Worm (Caenorhabditis elegans) whole organism, L3 larva: ENCODE data around the gene K05F1.10.

Experiments used
- R02D3.7 ChIP-seq: fragments of 150-350 bp; optimal IDR thresholded peaks from 2 replicates; lab custom pipeline; 2014; ENCODE audit warnings: missing biosample characterization, missing genetic modification characterization
- ZK546.5 ChIP-seq: sonication (generic microtip); optimal IDR thresholded peaks from 2 replicates; lab custom pipeline; 2017; ENCODE audit warnings: missing biosample characterization, missing genetic modification characterization
- aly-2 ChIP-seq: fragments of 150-350 bp; optimal IDR thresholded peaks from 2 replicates; lab custom pipeline; 2014; ENCODE audit warnings: missing biosample characterization, missing genetic modification characterization
- ama-1 ChIP-seq: fragments of 150-350 bp; optimal IDR thresholded peaks from 2 replicates; lab custom pipeline; 2018
- ceh-28 ChIP-seq: fragments of 150-350 bp; optimal IDR thresholded peaks from 2 replicates; lab custom pipeline; 2014; ENCODE audit warnings: missing biosample characterization, missing genetic modification reagents, missing genetic modification characterization
- ceh-82 ChIP-seq: fragments of 150-350 bp; optimal IDR thresholded peaks from 2 replicates; lab custom pipeline; 2014; ENCODE audit warnings: missing biosample characterization, missing genetic modification characterization
- egl-27 ChIP-seq: sonication (generic microtip); optimal IDR thresholded peaks from 4 replicates; lab custom pipeline; 2017; ENCODE audit warnings: missing biosample characterization, missing genetic modification reagents, missing genetic modification characterization
- egl-5 ChIP-seq: fragments of 150-350 bp; optimal IDR thresholded peaks from 2 replicates; lab custom pipeline; 2017; ENCODE audit warnings: missing biosample characterization, missing genetic modification reagents, missing genetic modification characterization, inconsistent platforms
- elt-1 ChIP-seq: fragments of 150-350 bp; optimal IDR thresholded peaks from 2 replicates; lab custom pipeline; 2014; ENCODE audit warnings: missing biosample characterization, missing genetic modification characterization
- elt-2 ChIP-seq: sonication (generic microtip); optimal IDR thresholded peaks from 2 replicates; lab custom pipeline; 2016; ENCODE audit warnings: missing genetic modification reagents, mild to moderate bottlenecking, missing genetic modification characterization, missing compliant biosample characterization
- elt-3 ChIP-seq, 3 experiments: fragments of 150-350 bp in 1 of 3; sonication (generic microtip) in 2 of 3; optimal IDR thresholded peaks; 2 replicates in 2 of 3; 4 replicates in 1 of 3; lab custom pipeline; 2014 to 2017; ENCODE audit warnings: missing biosample characterization in 3 of 3, missing genetic modification characterization in 3 of 3
- eor-1 ChIP-seq, 2 experiments: fragments of 150-350 bp; optimal IDR thresholded peaks; 2 replicates each; lab custom pipeline; 2014 to 2018; ENCODE audit warnings: missing biosample characterization in 2 of 2, missing genetic modification characterization in 2 of 2
- fkh-10 ChIP-seq: sonication (generic microtip); optimal IDR thresholded peaks from 2 replicates; lab custom pipeline; 2017; ENCODE audit warnings: missing biosample characterization, missing genetic modification reagents, missing genetic modification characterization
- fos-1 ChIP-seq: fragments of 150-350 bp; optimal IDR thresholded peaks from 2 replicates; lab custom pipeline; 2014; ENCODE audit warnings: missing biosample characterization, missing genetic modification characterization
- hmg-11 ChIP-seq: sonication (generic microtip); optimal IDR thresholded peaks from 2 replicates; lab custom pipeline; 2016; ENCODE audit warnings: missing genetic modification characterization, missing compliant biosample characterization
- lin-39 ChIP-seq: fragments of 150-350 bp; optimal IDR thresholded peaks from 2 replicates; lab custom pipeline; 2018; ENCODE audit warnings: missing biosample characterization, missing genetic modification reagents, missing genetic modification characterization
- lsy-12 ChIP-seq: sonication (generic microtip); optimal IDR thresholded peaks from 2 replicates; lab custom pipeline; 2016; ENCODE audit warnings: mild to moderate bottlenecking, missing genetic modification characterization, missing compliant biosample characterization
- mml-1 ChIP-seq: fragments of 150-350 bp; sonication (generic microtip); optimal IDR thresholded peaks from 3 replicates; lab custom pipeline; 2014; ENCODE audit warnings: missing biosample characterization, missing genetic modification characterization
- nfya-1 ChIP-seq: sonication (generic microtip); optimal IDR thresholded peaks from 2 replicates; lab custom pipeline; 2017; ENCODE audit warnings: missing genetic modification characterization, mild to moderate bottlenecking, missing compliant biosample characterization, antibody characterized with exemption, moderate library complexity; ENCODE audit not compliant: insufficient read depth
- nhr-11 ChIP-seq: fragments of 150-350 bp; optimal IDR thresholded peaks from 2 replicates; lab custom pipeline; 2014; ENCODE audit warnings: missing biosample characterization, missing genetic modification characterization
- nhr-23 ChIP-seq: fragments of 150-350 bp; optimal IDR thresholded peaks from 2 replicates; lab custom pipeline; 2014; ENCODE audit warnings: missing biosample characterization, missing genetic modification reagents, missing genetic modification characterization
- nhr-237 ChIP-seq: fragments of 150-350 bp; optimal IDR thresholded peaks from 2 replicates; lab custom pipeline; 2014; ENCODE audit warnings: missing biosample characterization, missing genetic modification characterization
- nhr-25 ChIP-seq: sonication (generic microtip); optimal IDR thresholded peaks from 2 replicates; lab custom pipeline; 2017; ENCODE audit warnings: missing biosample characterization, missing genetic modification characterization
- nhr-28 ChIP-seq: fragments of 150-350 bp; optimal IDR thresholded peaks from 2 replicates; lab custom pipeline; 2014; ENCODE audit warnings: missing biosample characterization, missing genetic modification characterization
- nhr-43 ChIP-seq: sonication (generic microtip); optimal IDR thresholded peaks from 2 replicates; lab custom pipeline; 2016; ENCODE audit warnings: mild to moderate bottlenecking, missing genetic modification characterization, missing compliant biosample characterization; ENCODE audit not compliant: poor library complexity, severe bottlenecking
- nhr-67 ChIP-seq: fragments of 150-350 bp; optimal IDR thresholded peaks from 2 replicates; lab custom pipeline; 2014; ENCODE audit warnings: missing biosample characterization, missing genetic modification characterization
- nhr-77 ChIP-seq: fragments of 150-350 bp; optimal IDR thresholded peaks from 2 replicates; lab custom pipeline; 2014; ENCODE audit warnings: missing biosample characterization, missing genetic modification characterization
- pha-4 ChIP-seq: fragments of 150-350 bp; optimal IDR thresholded peaks from 2 replicates; lab custom pipeline; 2014; ENCODE audit warnings: missing biosample characterization, missing genetic modification reagents, missing genetic modification characterization
- sea-2 ChIP-seq: fragments of 150-350 bp; sonication (generic microtip); optimal IDR thresholded peaks from 4 replicates; lab custom pipeline; 2014; ENCODE audit warnings: missing biosample characterization, missing genetic modification reagents, missing genetic modification characterization
- skn-1 ChIP-seq: fragments of 150-350 bp; optimal IDR thresholded peaks from 2 replicates; lab custom pipeline; 2014; ENCODE audit warnings: missing biosample characterization, missing genetic modification characterization
- snpc-4 ChIP-seq: fragments of 150-350 bp; optimal IDR thresholded peaks from 2 replicates; lab custom pipeline; 2014; ENCODE audit warnings: missing biosample characterization, missing genetic modification characterization
- unc-39 ChIP-seq: sonication (generic microtip); optimal IDR thresholded peaks from 4 replicates; lab custom pipeline; 2017; ENCODE audit warnings: missing biosample characterization, missing genetic modification characterization
- unc-62 ChIP-seq: fragments of 150-350 bp; sonication (generic microtip); optimal IDR thresholded peaks from 4 replicates; lab custom pipeline; 2014; ENCODE audit warnings: missing biosample characterization, missing genetic modification reagents, missing genetic modification characterization
- zag-1 ChIP-seq: fragments of 150-350 bp; optimal IDR thresholded peaks from 2 replicates; lab custom pipeline; 2014; ENCODE audit warnings: missing biosample characterization, missing genetic modification characterization
- ztf-4 ChIP-seq: fragments of 150-350 bp; optimal IDR thresholded peaks from 2 replicates; lab custom pipeline; 2014; ENCODE audit warnings: missing biosample characterization, missing genetic modification characterization

The K05F1.10 gene

DNA sequence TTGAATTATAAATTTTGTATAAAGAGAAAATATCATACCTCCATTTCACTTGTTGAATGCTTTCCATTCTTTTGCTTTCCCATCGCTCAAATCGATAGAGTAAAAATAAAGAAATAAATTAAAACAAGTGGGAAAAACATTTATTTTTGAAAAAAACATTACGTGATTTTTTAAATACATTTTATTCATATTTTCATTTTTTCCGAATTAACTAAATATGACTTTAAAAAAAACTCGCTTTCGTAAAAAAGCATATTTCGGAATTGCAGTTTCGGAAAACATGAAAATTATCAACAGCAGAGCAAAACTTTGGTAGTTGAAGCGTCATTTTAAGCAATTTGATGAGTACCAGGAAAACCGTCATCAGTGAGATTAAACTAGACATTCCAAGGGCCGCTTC is 5.7 kb downstream of the K05F1.10 start, which contains the start of gene K05F1.8:
Gene K05F1.8, minus strand, starts transcription at position 101 of the 400 bp plus-strand sequence.
- TF ChIP-seq zag-1 (tag; lab: Kevin White, UChicago), result no peak
- no peak for TF ChIP-seq nfya-1 (tag; lab: Kevin White, UChicago)
- no peak for TF ChIP-seq ZK546.5 (tag; lab: Kevin White, UChicago)
- no peak for TF ChIP-seq pha-4 (tag; lab: Kevin White, UChicago)
- TF ChIP-seq nhr-28 (tag; lab: Kevin White, UChicago), result no peak
- no peak for TF ChIP-seq nhr-23
- TF ChIP-seq elt-3 (tag; optimal IDR thresholded peaks at IDR 0.05; lab: Kevin White, UChicago), result no peak
- no peak for TF ChIP-seq lin-39 (tag; lab: Kevin White, UChicago)
- TF ChIP-seq nhr-43 (tag; lab: Kevin White, UChicago), result no peak
- no peak for TF ChIP-seq sea-2 (GFP tag; lab: Kevin White, UChicago)
- no peak for TF ChIP-seq nhr-11
- TF ChIP-seq fos-1 (tag; lab: Kevin White, UChicago), result no peak
- TF ChIP-seq nhr-77, result no peak
- TF ChIP-seq egl-27 (tag; lab: Kevin White, UChicago), result no peak
- no peak for TF ChIP-seq mml-1 (tag; lab: Kevin White, UChicago)

DNA sequence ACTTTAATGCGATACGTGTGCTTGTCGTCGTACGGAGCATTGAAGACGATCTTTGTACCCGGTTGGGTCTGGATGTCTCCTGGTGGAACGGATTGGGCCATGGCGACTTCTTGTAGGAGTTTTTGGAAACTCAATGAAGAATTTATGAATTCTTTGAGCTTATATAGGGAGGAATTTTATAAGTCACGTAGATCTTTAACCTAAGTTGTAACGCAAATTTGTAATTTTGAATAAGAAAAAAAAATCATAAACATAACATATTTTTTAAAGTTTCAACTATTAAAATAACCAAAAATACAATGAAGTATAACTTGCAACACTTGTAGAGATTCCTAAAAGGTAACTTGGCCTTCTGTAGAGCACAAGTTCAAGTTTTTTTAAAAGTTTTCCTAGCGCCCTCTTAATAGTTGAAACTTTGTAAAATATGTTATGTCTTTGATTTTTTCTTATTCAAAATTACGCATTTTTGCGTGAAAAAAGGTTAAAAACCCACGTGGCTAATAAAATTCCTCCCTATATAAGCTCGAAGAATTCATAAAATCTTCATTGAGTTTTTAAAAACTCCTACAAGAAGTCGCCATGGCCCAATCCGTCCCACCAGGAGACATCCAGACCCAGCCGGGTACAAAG is 7.8 kb downstream of the K05F1.10 start, which contains the start of the genes msp-63 and msp-142:
Gene msp-63, minus strand, starts transcription at position 101 of the 630 bp plus-strand sequence.
Gene msp-142, plus strand, starts transcription at position 580 of the 630 bp plus-strand sequence.
- TF ChIP-seq nhr-28 (tag; lab: Kevin White, UChicago), result no peak
- TF ChIP-seq lsy-12 (tag; lab: Kevin White, UChicago), result no peak
- no peak for TF ChIP-seq ceh-82 (tag; lab: Kevin White, UChicago)
- TF ChIP-seq nhr-67 (tag; lab: Kevin White, UChicago), result no peak
- no peak for TF ChIP-seq skn-1 (tag; lab: Kevin White, UChicago)
- TF ChIP-seq nhr-237 (tag; lab: Kevin White, UChicago), result no peak

DNA sequence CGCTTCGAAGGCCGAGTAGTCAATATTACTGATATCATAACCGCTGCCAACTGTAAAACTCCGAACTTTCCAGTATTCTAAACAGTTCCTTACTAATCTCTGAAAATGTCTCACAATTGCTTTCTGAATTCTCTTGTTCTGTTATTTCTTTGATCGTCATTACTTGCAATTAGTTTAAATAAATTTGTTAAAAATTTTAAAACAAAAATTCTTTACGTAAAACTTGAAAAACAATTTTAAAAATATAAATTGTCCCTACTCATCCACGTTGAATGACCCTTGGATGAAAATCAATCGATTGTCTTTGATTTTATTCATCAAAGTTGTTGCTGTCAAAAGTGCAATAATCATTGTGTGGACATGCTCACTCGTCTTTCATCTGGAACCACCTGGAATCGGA is 11.1 kb downstream of the K05F1.10 start, which contains the start of gene acdh-8:
Gene acdh-8, plus strand, starts transcription at position 301 of the 400 bp plus-strand sequence.
- TF ChIP-seq ama-1 (lab: Kevin White, UChicago) (no peak), nhr-11 (no peak)

DNA sequence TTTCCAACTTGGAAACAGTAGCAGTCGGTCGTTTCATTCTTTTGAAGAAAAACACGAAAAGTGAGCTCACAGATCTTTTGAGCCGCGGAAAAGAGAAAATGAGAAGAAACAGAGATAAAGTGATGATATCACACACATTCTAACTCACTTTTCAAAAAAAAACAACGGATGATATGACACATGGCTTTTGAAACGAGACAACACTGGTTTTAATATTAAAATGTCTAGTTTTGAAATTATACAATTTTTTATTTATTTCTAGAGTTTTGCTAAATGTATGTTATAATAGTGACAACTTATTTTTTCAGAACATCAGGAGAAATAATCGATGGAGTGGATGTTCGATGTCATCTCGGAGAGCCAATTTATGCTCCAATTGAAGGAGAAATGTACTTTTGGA is 12.8 kb downstream of the K05F1.10 start, which contains the start of gene K05F1.14:
Gene K05F1.14, minus strand, starts transcription at position 101 of the 400 bp plus-strand sequence.
- TF ChIP-seq elt-2 (no peak), elt-1 (tag; lab: Kevin White, UChicago) (no peak), R02D3.7 (no peak), nhr-77 (no peak), lsy-12 (tag; lab: Kevin White, UChicago) (no peak), hmg-11 (tag; lab: Kevin White, UChicago) (no peak), eor-1 (tag; optimal IDR thresholded peaks at IDR 0.05; lab: Kevin White, UChicago) (no peak), nhr-25 (tag; lab: Kevin White, UChicago) (no peak), elt-3 (tag; optimal IDR thresholded peaks at IDR 0.05; lab: Kevin White, UChicago) (no peak), nhr-11 (no peak), fkh-10 (no peak), ztf-4 (tag; lab: Kevin White, UChicago) (no peak), aly-2 (tag; lab: Kevin White, UChicago) (no peak)

DNA sequence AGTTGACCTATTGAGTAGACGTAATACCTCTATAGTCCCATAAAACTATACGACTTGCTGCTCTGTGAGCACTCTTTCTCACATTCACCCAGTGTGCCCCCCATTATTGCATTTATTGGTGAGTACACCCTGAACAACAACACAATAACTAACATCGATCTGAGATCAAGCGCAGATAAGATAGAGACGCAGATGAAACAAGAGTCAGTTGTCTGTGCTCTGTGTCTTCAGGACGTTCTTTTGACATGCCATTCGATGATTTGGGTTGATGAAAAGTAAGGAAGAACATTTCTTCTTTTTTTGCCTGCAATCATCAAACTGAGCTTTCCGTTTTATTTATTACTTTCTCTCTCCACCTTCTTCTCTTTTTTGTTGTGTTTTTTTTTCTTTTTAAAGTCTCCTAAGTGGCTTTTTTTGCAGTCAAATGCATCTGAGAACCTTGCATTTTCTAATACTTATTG is 14.9 kb downstream of the K05F1.10 start, which contains the start of gene lect-2:
Gene lect-2, plus strand, starts transcription at position 411 of the 461 bp plus-strand sequence.
- no peak for TF ChIP-seq R02D3.7
- no peak for TF ChIP-seq ama-1 (lab: Kevin White, UChicago)
- TF ChIP-seq zag-1 (tag; lab: Kevin White, UChicago), result no peak
- TF ChIP-seq snpc-4 (tag; lab: Kevin White, UChicago), result no peak
- TF ChIP-seq unc-39 (tag; lab: Kevin White, UChicago), result no peak
- no peak for TF ChIP-seq unc-62 (GFP tag; lab: Kevin White, UChicago)
- no peak for TF ChIP-seq fos-1 (tag; lab: Kevin White, UChicago)
- no peak for TF ChIP-seq ceh-28 (tag; lab: Kevin White, UChicago)
- TF ChIP-seq ceh-82 (tag; lab: Kevin White, UChicago), result no peak
- TF ChIP-seq egl-5 (tag; lab: Kevin White, UChicago), result peak; percentile 70
- TF ChIP-seq pha-4 (tag; lab: Kevin White, UChicago), result no peak
- no peak for TF ChIP-seq nhr-28 (tag; lab: Kevin White, UChicago)
- peak; percentile 39 for TF ChIP-seq elt-1 (tag; lab: Kevin White, UChicago)
- TF ChIP-seq hmg-11 (tag; lab: Kevin White, UChicago), result no peak
- no peak for TF ChIP-seq nhr-77
- TF ChIP-seq fkh-10, result no peak
- TF ChIP-seq lin-39 (tag; lab: Kevin White, UChicago), result peak; percentile 20
- TF ChIP-seq ztf-4 (tag; lab: Kevin White, UChicago), result no peak
- TF ChIP-seq nhr-67 (tag; lab: Kevin White, UChicago), result no peak
- TF ChIP-seq, all 47 proteins: peak for 3
